Fruit fly (Drosophila melanogaster) whole organism, embryonic: ENCODE data around the gene CG42814.
A peak's percentile ranks its signal among the peaks of the same experiment; 100 is the strongest.

Experiments
- Bdp1 ChIP-seq: fragments of 200-800 bp; sonication (Bioruptor generic); optimal IDR thresholded peaks from 3 replicates; lab custom pipeline; 2016; ENCODE audit warnings: missing biosample characterization, missing genetic modification characterization
- CG10147 ChIP-seq: fragments of 200-800 bp; sonication (Bioruptor generic); optimal IDR thresholded peaks from 2 replicates; lab custom pipeline; 2019; ENCODE audit warnings: missing biosample characterization, mild to moderate bottlenecking, missing genetic modification characterization, moderate library complexity
- CG10543 ChIP-seq: fragments of 200-800 bp; sonication (Bioruptor generic); optimal IDR thresholded peaks from 3 replicates; lab custom pipeline; 2017; ENCODE audit warnings: missing biosample characterization, mild to moderate bottlenecking, missing genetic modification characterization, moderate library complexity
- CG11696 ChIP-seq: fragments of 200-800 bp; sonication (Bioruptor generic); IDR thresholded peaks from 2 replicates; pipeline ENCODE4 v1.3.6; 2022; ENCODE audit warnings: missing biosample characterization, missing genetic modification characterization
- CG12104 ChIP-seq: fragments of 200-800 bp; sonication (Bioruptor generic); optimal IDR thresholded peaks from 3 replicates; lab custom pipeline; 2016; ENCODE audit warnings: missing biosample characterization, missing genetic modification characterization
- CG12155 ChIP-seq: fragments of 200-800 bp; sonication (Bioruptor generic); optimal IDR thresholded peaks from 3 replicates; lab custom pipeline; 2016; ENCODE audit warnings: missing biosample characterization, missing genetic modification characterization
- CG12236 ChIP-seq: fragments of 200-800 bp; sonication (Bioruptor generic); optimal IDR thresholded peaks from 2 replicates; lab custom pipeline; 2016; ENCODE audit warnings: missing biosample characterization, missing genetic modification characterization
- CG1233 ChIP-seq: fragments of 200-800 bp; sonication (Bioruptor generic); optimal IDR thresholded peaks from 4 replicates; lab custom pipeline; 2018; ENCODE audit warnings: missing biosample characterization, mild to moderate bottlenecking, missing genetic modification characterization
- CG1529 ChIP-seq: fragments of 200-800 bp; sonication (Bioruptor generic); optimal IDR thresholded peaks from 3 replicates; lab custom pipeline; 2018; ENCODE audit warnings: missing biosample characterization, missing genetic modification characterization
- CG17568 ChIP-seq: fragments of 200-800 bp; sonication (Bioruptor generic); optimal IDR thresholded peaks from 2 replicates; lab custom pipeline; 2018; ENCODE audit warnings: missing biosample characterization, mild to moderate bottlenecking, missing genetic modification characterization, moderate library complexity
- CG1792 ChIP-seq: fragments of 200-800 bp; sonication (Bioruptor generic); optimal IDR thresholded peaks from 2 replicates; lab custom pipeline; 2016; ENCODE audit warnings: missing biosample characterization, missing genetic modification characterization
- CG18619 ChIP-seq: fragments of 200-800 bp; sonication (Bioruptor generic); optimal IDR thresholded peaks from 3 replicates; lab custom pipeline; 2017; ENCODE audit warnings: missing biosample characterization, mild to moderate bottlenecking, missing genetic modification characterization
- CG2712 ChIP-seq: fragments of 200-800 bp; optimal IDR thresholded peaks from 3 replicates; lab custom pipeline; 2019; ENCODE audit warnings: missing biosample characterization, mild to moderate bottlenecking, missing genetic modification characterization, moderate library complexity
- CG30403 ChIP-seq: fragments of 200-800 bp; sonication (Bioruptor generic); optimal IDR thresholded peaks from 3 replicates; lab custom pipeline; 2016; ENCODE audit warnings: missing biosample characterization, missing genetic modification characterization
- CG3065 ChIP-seq: fragments of 200-800 bp; sonication (Bioruptor generic); optimal IDR thresholded peaks from 2 replicates; lab custom pipeline; 2016; ENCODE audit warnings: missing biosample characterization, missing genetic modification characterization
- CG32772 ChIP-seq: fragments of 200-800 bp; sonication (Bioruptor generic); IDR thresholded peaks from 2 replicates; pipeline ENCODE4 v1.3.6; 2022; ENCODE audit warnings: missing biosample characterization, missing genetic modification characterization
- CG3407 ChIP-seq: fragments of 200-800 bp; sonication (Bioruptor generic); optimal IDR thresholded peaks from 2 replicates; lab custom pipeline; 2018; ENCODE audit warnings: missing biosample characterization, mild to moderate bottlenecking, missing genetic modification characterization
- CG3838 ChIP-seq: fragments of 200-800 bp; sonication (Bioruptor generic); optimal IDR thresholded peaks from 3 replicates; lab custom pipeline; 2016; ENCODE audit warnings: missing biosample characterization, missing genetic modification characterization
- CG4424 ChIP-seq: fragments of 200-800 bp; sonication (Bioruptor generic); optimal IDR thresholded peaks from 3 replicates; lab custom pipeline; 2016; ENCODE audit warnings: missing biosample characterization, missing genetic modification characterization
- CG4617 ChIP-seq: fragments of 200-800 bp; sonication (Bioruptor generic); optimal IDR thresholded peaks from 3 replicates; lab custom pipeline; 2016; ENCODE audit warnings: missing biosample characterization, missing genetic modification characterization, borderline replicate concordance
- CG4730 ChIP-seq: fragments of 200-800 bp; sonication (Bioruptor generic); IDR thresholded peaks from 2 replicates; pipeline ENCODE4 v1.3.6; 2022; ENCODE audit warnings: missing biosample characterization, missing genetic modification characterization
- CG6765 ChIP-seq: fragments of 200-800 bp; sonication (Bioruptor generic); optimal IDR thresholded peaks from 3 replicates; lab custom pipeline; 2017; ENCODE audit warnings: missing biosample characterization, mild to moderate bottlenecking, missing genetic modification characterization
- CG6854 ChIP-seq: fragments of 200-800 bp; sonication (Bioruptor generic); optimal IDR thresholded peaks from 3 replicates; lab custom pipeline; 2017; ENCODE audit warnings: missing biosample characterization, mild to moderate bottlenecking, missing genetic modification characterization
- CG7271 ChIP-seq: fragments of 200-800 bp; sonication (Bioruptor generic); optimal IDR thresholded peaks from 2 replicates; lab custom pipeline; 2018; ENCODE audit warnings: missing biosample characterization, mild to moderate bottlenecking, missing genetic modification characterization, moderate library complexity
- CG8281 ChIP-seq: fragments of 200-800 bp; sonication (Bioruptor generic); optimal IDR thresholded peaks from 2 replicates; lab custom pipeline; 2018; ENCODE audit warnings: missing biosample characterization, mild to moderate bottlenecking, missing genetic modification characterization, moderate library complexity
- CG8388 ChIP-seq: fragments of 200-800 bp; sonication (Bioruptor generic); optimal IDR thresholded peaks from 2 replicates; lab custom pipeline; 2019; ENCODE audit warnings: missing biosample characterization, mild to moderate bottlenecking, missing genetic modification characterization, moderate library complexity
- CG9727 ChIP-seq: fragments of 200-800 bp; sonication (Bioruptor generic); optimal IDR thresholded peaks from 3 replicates; lab custom pipeline; 2017; ENCODE audit warnings: missing biosample characterization, mild to moderate bottlenecking, missing genetic modification characterization
- CG9817 ChIP-seq: fragments of 200-800 bp; sonication (Bioruptor generic); optimal IDR thresholded peaks from 2 replicates; lab custom pipeline; 2018; ENCODE audit warnings: missing biosample characterization, mild to moderate bottlenecking, missing genetic modification characterization, moderate library complexity
- CoRest ChIP-seq: fragments of 200-800 bp; sonication (Bioruptor generic); optimal IDR thresholded peaks from 3 replicates; lab custom pipeline; 2018; ENCODE audit warnings: missing biosample characterization, mild to moderate bottlenecking, missing genetic modification characterization, moderate library complexity
- H2.0 ChIP-seq: fragments of 200-800 bp; sonication (Bioruptor generic); IDR thresholded peaks from 2 replicates; pipeline ENCODE4 v1.3.6; 2022; ENCODE audit warnings: missing biosample characterization, missing genetic modification characterization
- Hand ChIP-seq: fragments of 200-800 bp; sonication (Bioruptor generic); optimal IDR thresholded peaks from 2 replicates; lab custom pipeline; 2017; ENCODE audit warnings: mild to moderate bottlenecking, missing biosample characterization, missing genetic modification reagents, missing genetic modification characterization
- Hmr ChIP-seq: fragments of 200-800 bp; sonication (Bioruptor generic); optimal IDR thresholded peaks from 3 replicates; lab custom pipeline; 2017; ENCODE audit warnings: mild to moderate bottlenecking, missing biosample characterization, missing genetic modification reagents, missing genetic modification characterization
- Hsf ChIP-seq: fragments of 200-800 bp; sonication (Bioruptor generic); optimal IDR thresholded peaks from 3 replicates; lab custom pipeline; 2016; ENCODE audit warnings: missing biosample characterization, missing genetic modification characterization
- Lhr ChIP-seq: fragments of 200-800 bp; sonication (Bioruptor generic); optimal IDR thresholded peaks from 3 replicates; lab custom pipeline; 2017; ENCODE audit warnings: mild to moderate bottlenecking, missing biosample characterization, missing genetic modification reagents, missing genetic modification characterization
- Rfx ChIP-seq: fragments of 200-800 bp; sonication (Bioruptor generic); IDR thresholded peaks from 2 replicates; pipeline ENCODE4 v1.3.6; 2022; ENCODE audit warnings: missing biosample characterization, missing genetic modification characterization
- Spps ChIP-seq: fragments of 200-800 bp; sonication (Bioruptor generic); optimal IDR thresholded peaks from 2 replicates; lab custom pipeline; 2018; ENCODE audit warnings: missing biosample characterization, mild to moderate bottlenecking, missing genetic modification characterization
- Xbp1 ChIP-seq: fragments of 200-800 bp; sonication (Bioruptor generic); optimal IDR thresholded peaks from 3 replicates; lab custom pipeline; 2016; ENCODE audit warnings: missing biosample characterization, mild to moderate bottlenecking, missing genetic modification characterization
- ara ChIP-seq: fragments of 200-800 bp; sonication (Bioruptor generic); IDR thresholded peaks from 2 replicates; pipeline ENCODE4 v1.3.6; 2022; ENCODE audit warnings: missing biosample characterization, missing genetic modification characterization
- ase ChIP-seq: fragments of 200-800 bp; sonication (Bioruptor generic); IDR thresholded peaks from 3 replicates; pipeline ENCODE4 v1.3.6; 2022; ENCODE audit warnings: missing biosample characterization, missing genetic modification characterization
- bsh ChIP-seq, 2 experiments: fragments of 200-800 bp; sonication (Bioruptor generic); optimal IDR thresholded peaks; 2 replicates each; lab custom pipeline; 2017 to 2018; ENCODE audit warnings: mild to moderate bottlenecking in 2 of 2, missing biosample characterization in 2 of 2, missing genetic modification characterization in 2 of 2, moderate library complexity in 1 of 2
- dimm ChIP-seq: fragments of 200-800 bp; sonication (Bioruptor generic); IDR thresholded peaks from 2 replicates; pipeline ENCODE4 v1.3.6; 2022; ENCODE audit warnings: missing biosample characterization, missing genetic modification characterization
- dmrt11E ChIP-seq: fragments of 200-800 bp; sonication (Bioruptor generic); optimal IDR thresholded peaks from 3 replicates; lab custom pipeline; 2018; ENCODE audit warnings: missing biosample characterization, mild to moderate bottlenecking, missing genetic modification characterization, moderate library complexity
- dpn ChIP-seq, 2 experiments: fragments of 200-800 bp; sonication (Bioruptor generic); optimal IDR thresholded peaks; 3 replicates each; lab custom pipeline; 2016; ENCODE audit warnings: missing biosample characterization in 2 of 2, missing genetic modification characterization in 2 of 2
- lola ChIP-seq, 3 experiments: fragments of >200 bp in 2 of 3; fragments of 200-800 bp in 1 of 3; sonication (Bioruptor generic) in 1 of 3; optimal IDR thresholded peaks; 2 replicates each; lab custom pipeline; 2017 to 2019; ENCODE audit warnings: missing biosample characterization in 3 of 3, missing genetic modification characterization in 3 of 3, mild to moderate bottlenecking in 1 of 3, moderate library complexity in 1 of 3
- odd ChIP-seq: fragments of 200-800 bp; sonication (Bioruptor generic); optimal IDR thresholded peaks from 2 replicates; lab custom pipeline; 2017; ENCODE audit warnings: missing biosample characterization, mild to moderate bottlenecking, missing genetic modification characterization
- pros ChIP-seq: fragments of 200-800 bp; sonication (Bioruptor generic); optimal IDR thresholded peaks from 3 replicates; lab custom pipeline; 2019; ENCODE audit warnings: missing biosample characterization, mild to moderate bottlenecking, missing genetic modification characterization, moderate library complexity
- salm ChIP-seq: fragments of 200-800 bp; sonication (Bioruptor generic); optimal IDR thresholded peaks from 2 replicates; lab custom pipeline; 2018; ENCODE audit warnings: missing biosample characterization, mild to moderate bottlenecking, missing genetic modification characterization
- sens ChIP-seq: fragments of 200-800 bp; sonication (Bioruptor generic); peaks from one replicate; lab custom pipeline; 2016; ENCODE audit warnings: missing biosample characterization, missing genetic modification characterization
- tll ChIP-seq, 2 experiments: fragments of 200-800 bp in 1 of 2; fragments of >200 bp in 1 of 2; sonication (Bioruptor generic) in 1 of 2; optimal IDR thresholded peaks; 2 replicates each; lab custom pipeline; 2017 to 2019; ENCODE audit warnings: missing biosample characterization in 2 of 2, missing genetic modification characterization in 2 of 2, mild to moderate bottlenecking in 1 of 2, moderate library complexity in 1 of 2
- vnd ChIP-seq: fragments of 200-800 bp; sonication (Bioruptor generic); IDR thresholded peaks from 3 replicates; pipeline ENCODE4 v1.3.6; 2022; ENCODE audit warnings: missing biosample characterization, missing genetic modification characterization; ENCODE audit not compliant: partially characterized antibody

The CG42814 gene

DNA sequence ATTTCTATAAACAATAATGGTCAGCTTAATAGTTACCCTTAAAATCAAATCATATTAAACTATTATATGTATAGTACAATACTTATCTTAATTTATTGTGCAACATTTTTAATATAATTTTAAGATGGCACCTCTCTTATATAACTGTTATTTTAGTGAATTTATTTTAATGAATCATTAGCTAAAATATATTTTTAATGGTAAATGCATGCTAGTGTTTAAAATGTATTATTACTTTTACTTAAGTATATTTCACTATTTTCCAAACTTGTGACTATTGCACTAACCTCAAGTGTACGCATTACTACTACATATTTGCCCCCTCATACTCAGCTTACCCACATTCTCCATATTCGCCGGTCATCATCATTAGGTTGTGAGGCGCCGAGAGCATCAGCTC lies 17.0 kb upstream of the CG42814 start (continued):
- peak; percentile 67 for TF ChIP-seq Hand (GFP tag; lab: Kevin White, UChicago)
- TF ChIP-seq vnd (GFP tag; lab: Robert Waterston, UW), result no peak
- peak; percentile 82 for TF ChIP-seq sens
- peak; percentile 49; the same call in 1 of the 2 replicates for TF ChIP-seq Rfx (GFP tag; lab: Robert Waterston, UW)
- no peak for TF ChIP-seq CG3838 (GFP tag; lab: Kevin White, UChicago)
- TF ChIP-seq CG4730 (GFP tag; lab: Robert Waterston, UW), result peak; percentile 31; the same call in 1 of the 2 replicates
- peak; percentile 57 for TF ChIP-seq CG6854 (GFP tag; lab: Kevin White, UChicago)
- TF ChIP-seq CG6765 (GFP tag; lab: Kevin White, UChicago), result peak; percentile 55
- TF ChIP-seq CG32772 (GFP tag; lab: Robert Waterston, UW), result peak; percentile 58; the same call in 1 of the 2 replicates
- TF ChIP-seq CG10147 (GFP tag; lab: Kevin White, UChicago), result peak; percentile 83
- peak; percentile 57 for TF ChIP-seq CG8281 (tag; lab: Kevin White, UChicago)
- TF ChIP-seq CG2712 (tag; lab: Kevin White, UChicago), result peak; percentile 93
- TF ChIP-seq CG7271, result peak; percentile 24
- TF ChIP-seq CG4424 (GFP tag; lab: Kevin White, UChicago), result peak; percentile 42
- peak; percentile 91 for TF ChIP-seq CG11696 (GFP tag; lab: Robert Waterston, UW)
- TF ChIP-seq Xbp1 (GFP tag; lab: Kevin White, UChicago), result peak; percentile 62
- peak; percentile 48 for TF ChIP-seq CG9817 (tag; lab: Kevin White, UChicago)
- peak in 1 of 2 experiments; percentile 67 for TF ChIP-seq dpn (GFP tag; optimal IDR thresholded peaks at IDR 0.05; lab: Kevin White, UChicago)
- peak; percentile 60 for TF ChIP-seq CG1529 (GFP tag; lab: Kevin White, UChicago)
- TF ChIP-seq dmrt11E (tag; lab: Kevin White, UChicago), result peak; percentile 91
- no peak for TF ChIP-seq ara (GFP tag; lab: Robert Waterston, UW)
- no peak for TF ChIP-seq tll (GFP tag; optimal IDR thresholded peaks at IDR 0.05; lab: Kevin White, UChicago)
- TF ChIP-seq CG3065, result peak; percentile 12
- TF ChIP-seq Spps, result peak; percentile 76
- TF ChIP-seq CG8388 (GFP tag; lab: Kevin White, UChicago), result peak; percentile 90
- TF ChIP-seq lola (GFP tag; optimal IDR thresholded peaks at IDR 0.05; lab: Kevin White, UChicago), result peak in 1 of 3 experiments; percentile 90
- TF ChIP-seq CG18619 (GFP tag; lab: Kevin White, UChicago), result peak; percentile 66
- peak; percentile 35 for TF ChIP-seq pros (GFP tag; lab: Kevin White, UChicago)
- peak; percentile 42 for TF ChIP-seq Lhr (GFP tag; lab: Kevin White, UChicago)
- peak; percentile 58 for TF ChIP-seq H2.0 (GFP tag; lab: Robert Waterston, UW)
- TF ChIP-seq CG12155 (GFP tag; lab: Kevin White, UChicago), result peak; percentile 46
- TF ChIP-seq ase (GFP tag; lab: Robert Waterston, UW), result peak; percentile 51; the same call in 2 of the 3 replicates
- no peak for TF ChIP-seq CG12236 (GFP tag; lab: Kevin White, UChicago)
- peak; percentile 82 for TF ChIP-seq salm (tag; lab: Kevin White, UChicago)
- peak; percentile 44 for TF ChIP-seq CG3407
- TF ChIP-seq odd (GFP tag; lab: Kevin White, UChicago), result peak; percentile 76
- peak; percentile 77 for TF ChIP-seq CG30403 (GFP tag; lab: Kevin White, UChicago)
- TF ChIP-seq Hmr (GFP tag; lab: Kevin White, UChicago), result peak; percentile 71
- no peak for TF ChIP-seq CG1792 (GFP tag; lab: Kevin White, UChicago)
- TF ChIP-seq CoRest (tag; lab: Kevin White, UChicago), result peak; percentile 92
- TF ChIP-seq CG4617, result no peak
- no peak for TF ChIP-seq dimm (GFP tag; lab: Robert Waterston, UW)
- no peak for TF ChIP-seq Bdp1 (GFP tag; lab: Kevin White, UChicago)
- TF ChIP-seq CG9727 (GFP tag; lab: Kevin White, UChicago), result peak; percentile 87
- TF ChIP-seq CG10543 (GFP tag; lab: Kevin White, UChicago), result peak; percentile 13
- peak; percentile 75 for TF ChIP-seq CG12104 (GFP tag; lab: Kevin White, UChicago)
- peak; percentile 25 to 87 for TF ChIP-seq bsh (GFP tag; optimal IDR thresholded peaks at IDR 0.05; lab: Kevin White, UChicago)
- TF ChIP-seq CG17568 (GFP tag; lab: Kevin White, UChicago), result no peak
- peak; percentile 75 for TF ChIP-seq CG1233
- peak; percentile 43 for TF ChIP-seq Hsf (GFP tag; lab: Kevin White, UChicago)
